Fruit fly (Drosophila melanogaster) whole organism, prepupa: ENCODE results near the gene Cyp12a4.

Experiments
- CG10631 ChIP-seq: fragments of 200-800 bp; sonication (Bioruptor generic); optimal IDR thresholded peaks from 2 replicates; lab custom pipeline; 2016; ENCODE audit warnings: missing biosample characterization, missing genetic modification characterization
- CG11294 ChIP-seq: fragments of 200-800 bp; sonication (Bioruptor generic); IDR thresholded peaks from 2 replicates; pipeline ENCODE4 v1.3.6; 2022; ENCODE audit warnings: missing biosample characterization, missing genetic modification characterization
- CG11902 ChIP-seq: fragments of 200-800 bp; sonication (Bioruptor generic); optimal IDR thresholded peaks from 3 replicates; lab custom pipeline; 2016; ENCODE audit warnings: missing biosample characterization, missing genetic modification characterization
- CG1621 ChIP-seq: fragments of 200-800 bp; sonication (Bioruptor generic); optimal IDR thresholded peaks from 3 replicates; lab custom pipeline; 2018; ENCODE audit warnings: missing biosample characterization, mild to moderate bottlenecking, missing genetic modification characterization
- CG3032 ChIP-seq: fragments of 200-800 bp; optimal IDR thresholded peaks from 2 replicates; lab custom pipeline; 2019; ENCODE audit warnings: missing biosample characterization, mild to moderate bottlenecking, missing genetic modification characterization, moderate library complexity
- CG31627 ChIP-seq: fragments of 200-800 bp; sonication (Bioruptor generic); optimal IDR thresholded peaks from 3 replicates; lab custom pipeline; 2016; ENCODE audit warnings: missing biosample characterization, missing genetic modification characterization
- CG32006 ChIP-seq: fragments of 200-800 bp; sonication (Bioruptor generic); optimal IDR thresholded peaks from 3 replicates; lab custom pipeline; 2017; ENCODE audit warnings: missing biosample characterization, mild to moderate bottlenecking, missing genetic modification characterization
- CG3919 ChIP-seq: fragments of 200-800 bp; sonication (Bioruptor generic); optimal IDR thresholded peaks from 3 replicates; lab custom pipeline; 2016; ENCODE audit warnings: missing biosample characterization, missing genetic modification characterization
- CG6163 ChIP-seq: fragments of 200-800 bp; sonication (Bioruptor generic); IDR thresholded peaks from 3 replicates; pipeline ENCODE4 v1.3.6; 2022; ENCODE audit warnings: missing biosample characterization, missing genetic modification characterization
- CG6276 ChIP-seq: fragments of 200-800 bp; sonication (Bioruptor generic); optimal IDR thresholded peaks from 2 replicates; lab custom pipeline; 2017; ENCODE audit warnings: missing biosample characterization, mild to moderate bottlenecking, missing genetic modification characterization
- CG6792 ChIP-seq: fragments of 200-800 bp; sonication (Bioruptor generic); optimal IDR thresholded peaks from 3 replicates; lab custom pipeline; 2016; ENCODE audit warnings: missing biosample characterization, missing genetic modification characterization
- CG6854 ChIP-seq: fragments of 200-800 bp; sonication (Bioruptor generic); optimal IDR thresholded peaks from 2 replicates; lab custom pipeline; 2017; ENCODE audit warnings: missing biosample characterization, mild to moderate bottlenecking, missing genetic modification characterization
- CG7368 ChIP-seq: fragments of 200-800 bp; sonication (Bioruptor generic); optimal IDR thresholded peaks from 3 replicates; lab custom pipeline; 2016; ENCODE audit warnings: missing biosample characterization, missing genetic modification characterization
- CG8319 ChIP-seq: fragments of 200-800 bp; sonication (Bioruptor generic); optimal IDR thresholded peaks from 3 replicates; lab custom pipeline; 2016; ENCODE audit warnings: missing biosample characterization, missing genetic modification characterization
- CG9139 ChIP-seq: fragments of 200-800 bp; sonication (Bioruptor generic); optimal IDR thresholded peaks from 3 replicates; lab custom pipeline; 2017; ENCODE audit warnings: missing biosample characterization, mild to moderate bottlenecking, missing genetic modification characterization
- Eip75B ChIP-seq: fragments of 200-800 bp; sonication (Bioruptor generic); optimal IDR thresholded peaks from 3 replicates; lab custom pipeline; 2016; ENCODE audit warnings: missing biosample characterization, missing genetic modification characterization
- Eip78C ChIP-seq: fragments of 200-800 bp; sonication (Bioruptor generic); peaks from one replicate; lab custom pipeline; 2016; ENCODE audit warnings: missing biosample characterization, missing genetic modification characterization
- Ets21C ChIP-seq: fragments of 200-800 bp; sonication (Bioruptor generic); optimal IDR thresholded peaks from 3 replicates; lab custom pipeline; 2016; ENCODE audit warnings: missing biosample characterization, missing genetic modification characterization
- Gug ChIP-seq: fragments of 200-800 bp; sonication (Bioruptor generic); IDR thresholded peaks from 2 replicates; pipeline ENCODE4 v1.3.6; 2022; ENCODE audit warnings: missing biosample characterization, missing genetic modification characterization
- Hr38 ChIP-seq: sonication (Bioruptor generic); optimal IDR thresholded peaks from 2 replicates; lab custom pipeline; 2016; ENCODE audit warnings: missing biosample characterization, missing genetic modification characterization
- Hr39 ChIP-seq: fragments of 200-800 bp; sonication (Bioruptor generic); optimal IDR thresholded peaks from 2 replicates; lab custom pipeline; 2016; ENCODE audit warnings: missing biosample characterization, missing genetic modification characterization
- Met ChIP-seq: fragments of 200-800 bp; sonication (Bioruptor generic); optimal IDR thresholded peaks from 3 replicates; lab custom pipeline; 2016; ENCODE audit warnings: missing biosample characterization, missing genetic modification characterization
- OdsH ChIP-seq: fragments of 200-800 bp; sonication (Bioruptor generic); optimal IDR thresholded peaks from 3 replicates; lab custom pipeline; 2016; ENCODE audit warnings: missing biosample characterization, missing genetic modification characterization
- Smox ChIP-seq: fragments of 200-800 bp; sonication (Bioruptor generic); optimal IDR thresholded peaks from 3 replicates; lab custom pipeline; 2016; ENCODE audit warnings: missing biosample characterization, missing genetic modification characterization
- Sox14 ChIP-seq: fragments of 200-800 bp; sonication (Bioruptor generic); optimal IDR thresholded peaks from 3 replicates; lab custom pipeline; 2016; ENCODE audit warnings: missing biosample characterization, missing genetic modification characterization
- achi ChIP-seq: fragments of 200-800 bp; sonication (Bioruptor generic); optimal IDR thresholded peaks from 3 replicates; lab custom pipeline; 2016; ENCODE audit warnings: missing biosample characterization, missing genetic modification characterization
- acj6 ChIP-seq: fragments of 200-800 bp; sonication (Bioruptor generic); optimal IDR thresholded peaks from 3 replicates; lab custom pipeline; 2016; ENCODE audit warnings: missing biosample characterization, missing genetic modification characterization
- cyc ChIP-seq: fragments of 200-800 bp; sonication (Bioruptor generic); optimal IDR thresholded peaks from 3 replicates; lab custom pipeline; 2016; ENCODE audit warnings: missing biosample characterization, missing genetic modification characterization
- dac ChIP-seq: fragments of 200-800 bp; sonication (Bioruptor generic); optimal IDR thresholded peaks from 2 replicates; lab custom pipeline; 2017; ENCODE audit warnings: missing biosample characterization, mild to moderate bottlenecking, missing genetic modification characterization
- eg ChIP-seq: fragments of 200-800 bp; sonication (Bioruptor generic); IDR thresholded peaks from 3 replicates; pipeline ENCODE4 v1.3.6; 2022; ENCODE audit warnings: missing biosample characterization, missing genetic modification characterization
- esn ChIP-seq: fragments of 200-800 bp; sonication (Bioruptor generic); optimal IDR thresholded peaks from 2 replicates; lab custom pipeline; 2016; ENCODE audit warnings: missing biosample characterization, mild to moderate bottlenecking, missing genetic modification characterization, moderate library complexity
- lz ChIP-seq: fragments of 200-800 bp; sonication (Bioruptor generic); optimal IDR thresholded peaks from 3 replicates; lab custom pipeline; 2016; ENCODE audit warnings: missing biosample characterization, missing genetic modification characterization
- net ChIP-seq: fragments of 200-800 bp; sonication (Bioruptor generic); optimal IDR thresholded peaks from 3 replicates; lab custom pipeline; 2016; ENCODE audit warnings: missing biosample characterization, missing genetic modification characterization
- pdm3 ChIP-seq: fragments of 200-800 bp; sonication (Bioruptor generic); optimal IDR thresholded peaks from 3 replicates; lab custom pipeline; 2016; ENCODE audit warnings: missing biosample characterization, missing genetic modification characterization
- svp ChIP-seq: fragments of 200-800 bp; sonication (Bioruptor generic); peaks from one replicate; lab custom pipeline; 2016; ENCODE audit warnings: missing biosample characterization, missing genetic modification characterization
- topi ChIP-seq: fragments of 200-800 bp; sonication (Bioruptor generic); optimal IDR thresholded peaks from 3 replicates; lab custom pipeline; 2016; ENCODE audit warnings: missing biosample characterization, missing genetic modification characterization
- vri ChIP-seq: fragments of 200-800 bp; sonication (Bioruptor generic); optimal IDR thresholded peaks from 3 replicates; lab custom pipeline; 2016; ENCODE audit warnings: missing biosample characterization, mild to moderate bottlenecking, missing genetic modification characterization

Cyp12a4 gene

DNA sequence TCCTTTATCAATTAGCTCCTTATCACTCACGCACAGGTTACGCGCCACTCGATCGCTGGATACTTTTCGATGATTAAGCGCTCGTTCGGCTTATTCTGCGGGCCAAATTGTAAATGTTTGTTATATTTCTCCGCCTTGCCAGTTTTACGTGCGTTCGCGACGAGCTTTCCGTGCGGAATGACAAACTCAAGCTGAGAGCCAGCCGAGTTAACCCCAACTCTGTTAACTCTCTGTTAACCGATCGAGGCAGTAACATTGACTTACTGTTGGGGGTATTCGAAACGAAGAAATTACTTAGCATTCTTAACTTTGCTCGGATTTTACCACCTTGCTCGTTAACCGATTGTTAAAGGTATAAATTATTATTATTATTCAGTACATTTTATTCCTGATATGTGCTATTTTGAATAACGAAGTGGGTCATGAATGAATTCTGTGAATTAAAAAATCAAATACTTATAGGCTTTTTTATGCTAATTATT is 18.6 kb downstream of the Cyp12a4 start, which contains the start of gene CG5835 (continued):
- TF ChIP-seq esn (GFP tag; lab: Kevin White, UChicago) (peak; percentile 60), CG11902 (GFP tag; lab: Kevin White, UChicago) (no peak)
- TF ChIP-seq, all 60 proteins: peak for 25

DNA sequence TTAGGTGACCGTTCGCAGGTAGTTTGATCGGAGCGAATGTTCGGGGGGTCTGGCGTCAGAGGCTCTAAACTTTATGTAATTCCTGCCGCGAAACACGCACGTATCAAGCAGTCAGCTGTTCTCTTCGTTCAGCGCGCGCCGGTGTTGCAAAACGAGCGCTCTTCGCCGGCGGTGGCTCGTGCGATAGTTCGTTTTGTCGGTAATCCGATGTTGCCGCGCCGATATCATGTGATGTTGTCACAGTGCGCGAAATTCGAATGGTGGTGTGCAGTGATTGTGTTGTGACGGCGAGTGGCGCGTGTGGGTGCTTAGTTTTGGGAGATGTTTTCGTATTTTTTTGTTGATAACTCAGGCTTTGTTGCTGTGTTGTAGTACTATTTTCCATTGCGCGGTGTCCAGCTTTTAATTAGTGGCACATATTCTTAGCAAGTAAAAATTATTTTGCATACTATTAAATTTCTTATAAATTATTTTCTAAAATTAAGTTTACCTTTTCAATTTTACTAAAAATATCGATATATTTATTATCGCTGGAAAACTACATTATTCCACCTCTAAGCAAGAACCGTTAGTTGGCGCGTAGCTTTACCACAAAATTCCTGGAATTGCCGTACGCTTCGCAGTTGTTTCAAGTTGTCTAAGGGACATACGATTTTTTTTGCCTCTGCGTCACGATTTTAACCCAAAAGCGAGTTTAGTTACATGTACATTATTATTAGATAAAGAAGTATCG is 21.9 kb downstream of the Cyp12a4 start, which contains the start of gene nanos:
TSS of gene nanos (plus strand) at position 569 of the 733 bp plus-strand sequence.
- TF ChIP-seq CG7368 (no peak), CG11294 (GFP tag; lab: Robert Waterston, UW) (no peak), CG6792 (GFP tag; lab: Kevin White, UChicago) (peak; percentile 11), topi (GFP tag; lab: Kevin White, UChicago) (peak; percentile 39), CG8319 (GFP tag; lab: Kevin White, UChicago) (no peak), CG32006 (GFP tag; lab: Kevin White, UChicago) (peak; percentile 21), achi (GFP tag; lab: Kevin White, UChicago) (peak; percentile 12), lz (GFP tag; lab: Kevin White, UChicago) (peak; percentile 68), CG3919 (GFP tag; lab: Kevin White, UChicago) (peak; percentile 58), esn (GFP tag; lab: Kevin White, UChicago) (peak; percentile 59), CG3032 (tag; lab: Kevin White, UChicago) (peak; percentile 52), dac (no peak), Gug (GFP tag; lab: Robert Waterston, UW) (peak; percentile 25; the same call in 1 of the 2 replicates), Sox14 (GFP tag; lab: Kevin White, UChicago) (peak; percentile 52), acj6 (GFP tag; lab: Kevin White, UChicago) (peak; percentile 3), vri (GFP tag; lab: Kevin White, UChicago) (peak; percentile 73), Hr38 (GFP tag; lab: Kevin White, UChicago) (no peak), eg (GFP tag; lab: Robert Waterston, UW) (peak; percentile 33; the same call in 1 of the 3 replicates), cyc (GFP tag; lab: Kevin White, UChicago) (peak; percentile 64), CG6163 (peak; percentile 72; the same call in 2 of the 3 replicates), Hr39 (GFP tag; lab: Kevin White, UChicago) (peak; percentile 46), svp (GFP tag; lab: Kevin White, UChicago) (no peak), OdsH (GFP tag; lab: Kevin White, UChicago) (peak; percentile 27), CG10631 (GFP tag; lab: Kevin White, UChicago) (peak; percentile 56), Eip75B (GFP tag; lab: Kevin White, UChicago) (peak; percentile 21), CG11902 (GFP tag; lab: Kevin White, UChicago) (peak; percentile 39), net (GFP tag; lab: Kevin White, UChicago) (peak; percentile 17), CG1621 (tag; lab: Kevin White, UChicago) (peak; percentile 18), CG6276 (GFP tag; lab: Kevin White, UChicago) (no peak), Ets21C (GFP tag; lab: Kevin White, UChicago) (peak; percentile 29), pdm3 (peak; percentile 28), Smox (GFP tag; lab: Kevin White, UChicago) (peak; percentile 1), CG31627 (peak; percentile 59)

DNA sequence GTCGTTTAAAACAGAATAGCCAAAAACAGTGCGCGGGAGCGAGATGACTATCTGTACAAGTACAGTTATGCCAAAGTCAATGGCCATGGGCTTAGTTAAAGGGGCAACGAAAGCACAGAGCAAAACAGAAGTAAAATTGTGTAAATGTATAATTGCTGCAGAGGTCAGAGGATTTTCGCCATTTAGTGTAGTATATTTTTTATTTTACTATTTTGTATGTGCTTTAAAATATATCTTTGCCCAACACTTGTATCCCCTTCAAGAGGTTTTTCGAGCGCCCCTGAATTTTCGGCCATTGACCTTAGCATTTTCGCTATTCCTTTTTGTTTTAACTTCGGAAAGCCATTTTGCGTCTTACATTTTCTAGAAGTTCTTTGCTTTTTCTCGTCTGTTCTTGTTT is 23.0 kb downstream of the Cyp12a4 start:
- no peak for TF ChIP-seq CG6792 (GFP tag; lab: Kevin White, UChicago)
- TF ChIP-seq CG9139 (GFP tag; lab: Kevin White, UChicago), result no peak
- peak; percentile 30 for TF ChIP-seq Eip78C
- TF ChIP-seq CG7368, result no peak
- TF ChIP-seq CG6854 (GFP tag; lab: Kevin White, UChicago), result no peak
- no peak for TF ChIP-seq CG1621 (tag; lab: Kevin White, UChicago)
- no peak for TF ChIP-seq CG3919 (GFP tag; lab: Kevin White, UChicago)
- TF ChIP-seq CG3032 (tag; lab: Kevin White, UChicago), result no peak
- TF ChIP-seq Ets21C (GFP tag; lab: Kevin White, UChicago), result no peak
- peak; percentile 55 for TF ChIP-seq svp (GFP tag; lab: Kevin White, UChicago)
- TF ChIP-seq CG6163, result no peak
- TF ChIP-seq Met (GFP tag; lab: Kevin White, UChicago), result no peak
- no peak for TF ChIP-seq eg (GFP tag; lab: Robert Waterston, UW)
